Worm (Caenorhabditis elegans) whole organism, L1 larva: Measurements from ENCODE around the gene xpf-1.

ENCODE experiments used
- C04F5.9 ChIP-seq: sonication (generic microtip); optimal IDR thresholded peaks from 2 replicates; lab custom pipeline; 2016; ENCODE audit warnings: missing genetic modification characterization, missing compliant biosample characterization
- C16A3.4 ChIP-seq: fragments of 150-350 bp; optimal IDR thresholded peaks from 2 replicates; lab custom pipeline; 2014; ENCODE audit warnings: missing biosample characterization, missing genetic modification characterization
- C34B4.2 ChIP-seq: sonication (generic microtip); optimal IDR thresholded peaks from 2 replicates; lab custom pipeline; 2017; ENCODE audit warnings: mild to moderate bottlenecking, missing genetic modification characterization, missing compliant biosample characterization
- Y116A8C.19 ChIP-seq: sonication (generic microtip); optimal IDR thresholded peaks from 2 replicates; lab custom pipeline; 2016; ENCODE audit warnings: missing compliant biosample characterization, missing genetic modification characterization, borderline replicate concordance
- alr-1 ChIP-seq: fragments of 200-800 bp; sonication (Bioruptor generic); optimal IDR thresholded peaks from 2 replicates; lab custom pipeline; 2018; ENCODE audit warnings: borderline replicate concordance, mild to moderate bottlenecking, missing genetic modification characterization, missing compliant biosample characterization
- aly-2 ChIP-seq: fragments of 150-350 bp; optimal IDR thresholded peaks from 2 replicates; lab custom pipeline; 2014; ENCODE audit warnings: missing biosample characterization, missing genetic modification characterization
- ama-1 ChIP-seq: fragments of 150-350 bp; optimal IDR thresholded peaks from 2 replicates; lab custom pipeline; 2014
- ceh-63 ChIP-seq: fragments of 200-800 bp; sonication (Bioruptor generic); optimal IDR thresholded peaks from 2 replicates; lab custom pipeline; 2018; ENCODE audit warnings: mild to moderate bottlenecking, missing genetic modification characterization, missing compliant biosample characterization
- ceh-90 ChIP-seq: sonication (generic microtip); optimal IDR thresholded peaks from 2 replicates; lab custom pipeline; 2016; ENCODE audit warnings: missing genetic modification characterization, missing compliant biosample characterization
- dpl-1 ChIP-seq, 3 experiments: fragments of 150-350 bp in 2 of 3; sonication (generic microtip) in 1 of 3; optimal IDR thresholded peaks; 2 replicates each; lab custom pipeline; 2014 to 2017; ENCODE audit warnings: missing biosample characterization in 3 of 3, missing genetic modification characterization in 3 of 3, missing genetic modification reagents in 3 of 3
- efl-1 ChIP-seq, 4 experiments: fragments of 150-350 bp; optimal IDR thresholded peaks in 3 of 4; peaks in 1 of 4; 1 replicate in 1 of 4; 2 replicates in 3 of 4; lab custom pipeline; 2014; ENCODE audit warnings: missing biosample characterization in 2 of 4, missing genetic modification characterization in 2 of 4, missing genetic modification reagents in 2 of 4
- egl-13 ChIP-seq: sonication (generic microtip); optimal IDR thresholded peaks from 2 replicates; lab custom pipeline; 2016; ENCODE audit warnings: missing genotype, missing genetic modification reagents, missing genetic modification characterization, missing compliant biosample characterization
- egl-27 ChIP-seq, 2 experiments: fragments of 150-350 bp in 1 of 2; sonication (generic microtip); optimal IDR thresholded peaks; 3 replicates each; lab custom pipeline; 2017 to 2018; ENCODE audit warnings: missing biosample characterization in 2 of 2, missing genetic modification characterization in 2 of 2, missing genetic modification reagents in 2 of 2
- elt-2 ChIP-seq: sonication (generic microtip); optimal IDR thresholded peaks from 2 replicates; lab custom pipeline; 2016; ENCODE audit warnings: missing genetic modification characterization, mild to moderate bottlenecking, inconsistent platforms, missing compliant biosample characterization, missing genetic modification reagents
- elt-3 ChIP-seq, 6 experiments: fragments of 150-350 bp in 1 of 6; sonication (generic microtip); optimal IDR thresholded peaks; 2 replicates each; lab custom pipeline; 2017 to 2018; ENCODE audit warnings: missing biosample characterization in 6 of 6, missing genetic modification characterization in 6 of 6, inconsistent platforms in 1 of 6
- ets-5 ChIP-seq: fragments of 200-800 bp; sonication (Bioruptor generic); IDR thresholded peaks from 2 replicates; pipeline ENCODE4 v1.3.6; 2022; ENCODE audit warnings: missing genetic modification characterization, missing compliant biosample characterization
- fkh-10 ChIP-seq: sonication (generic microtip); optimal IDR thresholded peaks from 2 replicates; lab custom pipeline; 2017; ENCODE audit warnings: missing biosample characterization, missing genetic modification reagents, missing genetic modification characterization
- fkh-4 ChIP-seq: sonication (generic microtip); optimal IDR thresholded peaks from 2 replicates; lab custom pipeline; 2016; ENCODE audit warnings: missing compliant biosample characterization, missing genetic modification characterization, borderline replicate concordance
- fkh-8 ChIP-seq: sonication (generic microtip); optimal IDR thresholded peaks from 2 replicates; lab custom pipeline; 2016; ENCODE audit warnings: mild to moderate bottlenecking, missing genetic modification characterization, missing compliant biosample characterization
- fos-1 ChIP-seq: fragments of 150-350 bp; optimal IDR thresholded peaks from 2 replicates; lab custom pipeline; 2014; ENCODE audit warnings: missing biosample characterization, missing genetic modification characterization
- grh-1 ChIP-seq: fragments of 200-800 bp; sonication (Bioruptor generic); IDR thresholded peaks from 2 replicates; pipeline ENCODE4 v1.3.6; 2022; ENCODE audit warnings: missing genetic modification reagents, missing genetic modification characterization, missing compliant biosample characterization
- hlh-17 ChIP-seq: fragments of 200-800 bp; sonication (Bioruptor generic); optimal IDR thresholded peaks from 2 replicates; lab custom pipeline; 2018; ENCODE audit warnings: missing genetic modification characterization, mild to moderate bottlenecking, missing compliant biosample characterization, moderate library complexity, borderline replicate concordance
- hlh-4 ChIP-seq: sonication (generic microtip); optimal IDR thresholded peaks from 2 replicates; lab custom pipeline; 2016; ENCODE audit warnings: mild to moderate bottlenecking, missing genetic modification characterization, missing compliant biosample characterization
- hpl-2 ChIP-seq: fragments of 150-350 bp; optimal IDR thresholded peaks from 2 replicates; lab custom pipeline; 2014; ENCODE audit warnings: missing biosample characterization, missing genetic modification reagents, missing genetic modification characterization
- irx-1 ChIP-seq: sonication (generic microtip); optimal IDR thresholded peaks from 2 replicates; lab custom pipeline; 2016; ENCODE audit warnings: missing genetic modification characterization, missing compliant biosample characterization
- isw-1 ChIP-seq: fragments of 200-800 bp; sonication (Bioruptor generic); IDR thresholded peaks from 2 replicates; pipeline ENCODE4 v1.3.6; 2022; ENCODE audit warnings: missing genetic modification characterization, missing compliant biosample characterization
- jun-1 ChIP-seq: fragments of 150-350 bp; optimal IDR thresholded peaks from 2 replicates; lab custom pipeline; 2014; ENCODE audit warnings: missing biosample characterization, missing genetic modification reagents, missing genetic modification characterization
- lin-35 ChIP-seq, 2 experiments: fragments of 150-350 bp; optimal IDR thresholded peaks; 2 replicates each; lab custom pipeline; 2014; ENCODE audit warnings: missing biosample characterization in 2 of 2, missing genetic modification characterization in 2 of 2, missing genetic modification reagents in 2 of 2
- lin-39 ChIP-seq: fragments of 150-350 bp; optimal IDR thresholded peaks from 2 replicates; lab custom pipeline; 2014; ENCODE audit warnings: missing biosample characterization, missing genetic modification reagents, missing genetic modification characterization
- lsy-2 ChIP-seq, 2 experiments: fragments of 150-350 bp; optimal IDR thresholded peaks; 2 replicates each; lab custom pipeline; 2014; ENCODE audit warnings: missing biosample characterization in 2 of 2, missing genetic modification characterization in 2 of 2
- mdl-1 ChIP-seq, 2 experiments: fragments of 150-350 bp; optimal IDR thresholded peaks; 2 replicates each; lab custom pipeline; 2014 to 2017; ENCODE audit warnings: missing biosample characterization in 2 of 2, missing genetic modification characterization in 2 of 2, inconsistent platforms in 1 of 2
- mep-1 ChIP-seq: fragments of 150-350 bp; optimal IDR thresholded peaks from 2 replicates; lab custom pipeline; 2014; ENCODE audit warnings: missing biosample characterization, missing genetic modification characterization
- nhr-11 ChIP-seq: fragments of 150-350 bp; optimal IDR thresholded peaks from 2 replicates; lab custom pipeline; 2014; ENCODE audit warnings: missing biosample characterization, missing genetic modification characterization
- nhr-12 ChIP-seq: sonication (generic microtip); optimal IDR thresholded peaks from 2 replicates; lab custom pipeline; 2017; ENCODE audit warnings: missing biosample characterization, missing genetic modification characterization
- nhr-19 ChIP-seq: fragments of 200-800 bp; sonication (Bioruptor generic); conservative IDR thresholded peaks from 2 replicates; pipeline ENCODE4 v1.3.6; 2022; ENCODE audit warnings: missing genetic modification characterization, missing compliant biosample characterization
- nhr-20 ChIP-seq: sonication (generic microtip); optimal IDR thresholded peaks from 2 replicates; lab custom pipeline; 2016; ENCODE audit warnings: mild to moderate bottlenecking, missing genetic modification characterization, missing compliant biosample characterization
- nhr-237 ChIP-seq: fragments of 150-350 bp; optimal IDR thresholded peaks from 2 replicates; lab custom pipeline; 2014; ENCODE audit warnings: missing biosample characterization, missing genetic modification characterization
- nhr-47 ChIP-seq: sonication (generic microtip); optimal IDR thresholded peaks from 2 replicates; lab custom pipeline; 2016; ENCODE audit warnings: mild to moderate bottlenecking, missing genetic modification characterization, moderate library complexity, missing compliant biosample characterization
- nhr-76 ChIP-seq: sonication (generic microtip); optimal IDR thresholded peaks from 2 replicates; lab custom pipeline; 2017; ENCODE audit warnings: missing biosample characterization, missing genetic modification characterization
- nhr-77 ChIP-seq: fragments of 150-350 bp; optimal IDR thresholded peaks from 2 replicates; lab custom pipeline; 2014; ENCODE audit warnings: missing biosample characterization, missing genetic modification characterization
- nhr-84 ChIP-seq: sonication (generic microtip); optimal IDR thresholded peaks from 2 replicates; lab custom pipeline; 2017; ENCODE audit warnings: missing biosample characterization, missing genetic modification characterization
- nhr-90 ChIP-seq: sonication (generic microtip); optimal IDR thresholded peaks from 2 replicates; lab custom pipeline; 2016; ENCODE audit warnings: mild to moderate bottlenecking, missing genetic modification characterization, missing compliant biosample characterization; ENCODE audit not compliant: poor library complexity
- pax-3 ChIP-seq: fragments of 200-800 bp; sonication (Bioruptor generic); optimal IDR thresholded peaks from 2 replicates; lab custom pipeline; 2018; ENCODE audit warnings: mild to moderate bottlenecking, missing genetic modification characterization, moderate library complexity, missing compliant biosample characterization
- pqm-1 ChIP-seq: sonication (generic microtip); optimal IDR thresholded peaks from 3 replicates; lab custom pipeline; 2017; ENCODE audit warnings: missing biosample characterization, missing genetic modification characterization
- rnt-1 ChIP-seq: sonication (generic microtip); optimal IDR thresholded peaks from 2 replicates; lab custom pipeline; 2016; ENCODE audit warnings: mild to moderate bottlenecking, missing genetic modification characterization, moderate library complexity, missing compliant biosample characterization
- snpc-4 ChIP-seq: fragments of 150-350 bp; optimal IDR thresholded peaks from 2 replicates; lab custom pipeline; 2014; ENCODE audit warnings: missing biosample characterization, missing genetic modification characterization
- unc-62 ChIP-seq: fragments of 150-350 bp; optimal IDR thresholded peaks from 2 replicates; lab custom pipeline; 2014; ENCODE audit warnings: missing biosample characterization, missing genetic modification reagents, missing genetic modification characterization
- unc-98 ChIP-seq: fragments of 200-800 bp; sonication (Bioruptor generic); IDR thresholded peaks from 2 replicates; pipeline ENCODE4 v1.3.6; 2022; ENCODE audit warnings: missing genetic modification characterization, missing compliant biosample characterization
- vab-15 ChIP-seq: sonication (generic microtip); optimal IDR thresholded peaks from 2 replicates; lab custom pipeline; 2017; ENCODE audit warnings: missing genotype, mild to moderate bottlenecking, missing genetic modification characterization, missing compliant biosample characterization
- xbp-1 ChIP-seq: sonication (generic microtip); optimal IDR thresholded peaks from 2 replicates; lab custom pipeline; 2016; ENCODE audit warnings: missing genetic modification characterization, missing compliant biosample characterization
- zip-4 ChIP-seq: fragments of 200-800 bp; sonication (Bioruptor generic); optimal IDR thresholded peaks from 2 replicates; lab custom pipeline; 2018; ENCODE audit warnings: mild to moderate bottlenecking, missing genetic modification characterization, moderate library complexity, missing compliant biosample characterization
- ztf-11 ChIP-seq, 2 experiments: sonication (generic microtip); optimal IDR thresholded peaks; 2 replicates each; lab custom pipeline; 2016 to 2017; ENCODE audit warnings: missing genetic modification characterization in 2 of 2, missing biosample characterization in 1 of 2, missing compliant biosample characterization in 1 of 2

xpf-1 gene

DNA sequence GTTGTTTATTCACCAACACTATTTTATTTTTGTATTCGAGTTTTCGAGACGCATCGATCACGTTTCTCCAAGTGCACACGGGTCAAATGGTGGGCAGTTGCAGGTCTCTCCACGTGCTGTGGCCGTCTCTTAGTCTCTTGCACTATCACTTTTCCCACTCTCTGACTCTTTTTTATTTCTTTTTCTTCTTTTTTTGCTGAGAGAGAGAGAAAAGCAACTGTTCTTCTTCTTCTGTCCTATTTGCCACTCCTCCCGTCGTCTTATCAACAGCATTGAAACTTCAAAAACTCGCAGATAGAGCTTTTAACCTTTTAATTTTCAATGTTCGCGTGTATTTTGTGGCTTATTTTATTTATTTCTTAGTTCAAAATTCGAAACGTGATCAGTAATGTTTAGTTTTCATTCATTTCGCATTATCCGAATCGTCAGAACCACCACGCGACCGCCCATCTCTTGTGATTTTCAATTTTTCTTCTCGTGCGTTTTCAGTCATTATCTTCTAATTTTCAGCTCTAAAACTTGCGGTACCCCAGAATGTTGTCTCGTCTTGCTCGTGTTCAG, 32.7 kb downstream of the xpf-1 start, which contains the start of gene alh-8 (continued):
- TF ChIP-seq fos-1 (tag; lab: Kevin White, UChicago) (peak; percentile 20), C04F5.9 (tag; lab: Kevin White, UChicago) (no peak), snpc-4 (tag; lab: Kevin White, UChicago) (peak; percentile 32), Y116A8C.19 (tag; lab: Kevin White, UChicago) (no peak), hlh-4 (no peak), fkh-10 (GFP tag; lab: Kevin White, UChicago) (no peak), lin-39 (tag; lab: Kevin White, UChicago) (no peak), jun-1 (tag; lab: Kevin White, UChicago) (no peak), zip-4 (GFP tag; lab: Kevin White, UChicago) (no peak), mdl-1 (tag; optimal IDR thresholded peaks at IDR 0.05; lab: Kevin White, UChicago) (peak in 1 of 2 experiments; percentile 94), ztf-11 (tag; optimal IDR thresholded peaks at IDR 0.05; lab: Kevin White, UChicago) (no peak), nhr-84 (no peak), fkh-4 (tag; lab: Kevin White, UChicago) (no peak), unc-98 (no peak), ceh-90 (tag; lab: Kevin White, UChicago) (no peak), hpl-2 (GFP tag; lab: Kevin White, UChicago) (no peak), elt-2 (tag; lab: Kevin White, UChicago) (peak; percentile 55), ets-5 (no peak), efl-1 (optimal IDR thresholded peaks at IDR 0.05; lab: Kevin White, UChicago) (peak; percentile 15 to 30), efl-1 (GFP tag; optimal IDR thresholded peaks at IDR 0.05 in 1 of 2; lab: Kevin White, UChicago) (no peak), grh-1 (GFP tag; lab: Robert Waterston, UW) (no peak), C16A3.4 (tag; lab: Kevin White, UChicago) (peak; percentile 46), hlh-17 (no peak), rnt-1 (tag; lab: Kevin White, UChicago) (peak; percentile 78), lin-35 (GFP tag; optimal IDR thresholded peaks at IDR 0.05; lab: Kevin White, UChicago) (peak; percentile 38 to 68), fkh-8 (no peak), egl-13 (no peak), nhr-77 (tag; lab: Kevin White, UChicago) (no peak), nhr-47 (peak; percentile 24), ceh-63 (GFP tag; lab: Kevin White, UChicago) (no peak), nhr-11 (tag; lab: Kevin White, UChicago) (no peak), nhr-20 (tag; lab: Kevin White, UChicago) (peak; percentile 76), nhr-76 (no peak), vab-15 (tag; lab: Kevin White, UChicago) (no peak), pax-3 (tag; lab: Kevin White, UChicago) (no peak), pqm-1 (tag; lab: Kevin White, UChicago) (no peak), mep-1 (tag; lab: Kevin White, UChicago) (peak; percentile 13), alr-1 (tag; lab: Kevin White, UChicago) (no peak), C34B4.2 (no peak), lsy-2 (tag; optimal IDR thresholded peaks at IDR 0.05; lab: Kevin White, UChicago) (peak; percentile 45 to 72), nhr-19 (peak; percentile 70), nhr-237 (tag; lab: Kevin White, UChicago) (no peak), elt-3 (tag; optimal IDR thresholded peaks at IDR 0.05; lab: Kevin White, UChicago) (peak in 2 of 6 experiments; percentile 1 to 15), dpl-1 (GFP tag; optimal IDR thresholded peaks at IDR 0.05; lab: Kevin White, UChicago) (peak in 2 of 3 experiments; percentile 22 to 38), nhr-12 (tag; lab: Kevin White, UChicago) (no peak), irx-1 (no peak), egl-27 (tag; optimal IDR thresholded peaks at IDR 0.05; lab: Kevin White, UChicago) (no peak), unc-62 (GFP tag; lab: Kevin White, UChicago) (no peak), nhr-90 (tag; lab: Kevin White, UChicago) (peak; percentile 46), ama-1 (lab: Kevin White, UChicago) (no peak), aly-2 (tag; lab: Kevin White, UChicago) (no peak), xbp-1 (tag; lab: Kevin White, UChicago) (peak; percentile 29), isw-1 (GFP tag; lab: Robert Waterston, UW) (no peak)
